Worm (Caenorhabditis elegans) whole organism, L4/young adult: ENCODE data around the gene C45B2.1.

Experiments used
- W03F9.2 ChIP-seq: fragments of 150-350 bp; optimal IDR thresholded peaks from 2 replicates; lab custom pipeline; 2014; ENCODE audit warnings: missing biosample characterization, missing genetic modification characterization
- dao-5 ChIP-seq: sonication (generic microtip); optimal IDR thresholded peaks from 2 replicates; lab custom pipeline; 2016; ENCODE audit warnings: missing genotype, missing genetic modification characterization, moderate library complexity, missing compliant biosample characterization
- him-1 ChIP-seq: sonication (generic microtip); optimal IDR thresholded peaks from 2 replicates; lab custom pipeline; 2016; ENCODE audit warnings: missing genotype, missing genetic modification reagents, missing genetic modification characterization, missing compliant biosample characterization

DNA sequence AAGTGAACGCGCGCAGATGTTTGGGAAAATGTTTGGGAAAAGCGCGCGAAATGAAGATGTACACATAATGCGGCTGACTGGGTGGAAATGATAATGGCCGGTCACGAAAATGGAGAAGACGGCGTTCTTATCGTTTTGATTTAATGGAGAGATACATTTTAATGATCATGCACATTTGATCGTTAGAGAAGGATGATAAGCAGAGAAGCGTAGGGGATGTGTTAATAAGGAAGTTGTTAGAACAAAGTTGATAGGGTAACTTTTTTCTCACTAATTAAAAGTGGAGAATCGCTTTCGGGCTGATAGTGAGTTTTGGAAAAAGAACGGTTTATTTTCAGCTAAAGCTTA is 44.9 kb upstream of the C45B2.1 start:
- TF ChIP-seq him-1 (tag; lab: Kevin White, UChicago) = no peak
- no peak for TF ChIP-seq W03F9.2
- TF ChIP-seq dao-5 (tag; lab: Kevin White, UChicago) = no peak
